Fruit fly (Drosophila melanogaster) S2 (cell line): ENCODE data around the gene Lam.

ENCODE experiments used
- CG8478 ChIP-seq: fragments of >200 bp; optimal IDR thresholded peaks from 2 replicates; lab custom pipeline; 2018
- CTCF ChIP-seq, 2 experiments: fragments of >200 bp; optimal IDR thresholded peaks; 2 replicates each; lab custom pipeline; 2018

- no peak for TF ChIP-seq CTCF (optimal IDR thresholded peaks at IDR 0.05; lab: Kevin White, UChicago)
- no peak for TF ChIP-seq CG8478 (lab: Kevin White, UChicago)
Observed at dm6 chr2L:5553750-5554149, 11.5 kb downstream of the Lam start, which contains the start of the genes CG14013 and CG14017.
